Worm (Caenorhabditis elegans): ENCODE results near the gene D1022.5.

D1022.5 gene

ce11 chrII:7458706-7459105 lies at the start of gene D1022.5:
TSS of gene D1022.5 (minus strand) at chrII:7458806.
- no peak for TF ChIP-seq W03F9.2 (tag; optimal IDR thresholded peaks at IDR 0.05)

ce11 chrII:7505005-7505404 lies 46.4 kb upstream of the D1022.5 start, which contains the start of gene C28F5.1:
TSS of gene C28F5.1 (plus strand) at chrII:7505305.
- TF ChIP-seq W03F9.2 (tag; optimal IDR thresholded peaks at IDR 0.05), result no peak
- TF ChIP-seq him-1 (tag; optimal IDR thresholded peaks at IDR 0.05), result no peak
- TF ChIP-seq dao-5 (tag; optimal IDR thresholded peaks at IDR 0.05), result no peak

- TF ChIP-seq W03F9.2 (tag; optimal IDR thresholded peaks at IDR 0.05) (no peak), dao-5 (tag; optimal IDR thresholded peaks at IDR 0.05) (no peak), him-1 (tag; optimal IDR thresholded peaks at IDR 0.05) (no peak)
Measured at ce11 chrII:7499390-7499789, 40.8 kb upstream of the D1022.5 start, which contains the start of gene srab-14. TSS of gene srab-14 (minus strand) at chrII:7499490.

DNA sequence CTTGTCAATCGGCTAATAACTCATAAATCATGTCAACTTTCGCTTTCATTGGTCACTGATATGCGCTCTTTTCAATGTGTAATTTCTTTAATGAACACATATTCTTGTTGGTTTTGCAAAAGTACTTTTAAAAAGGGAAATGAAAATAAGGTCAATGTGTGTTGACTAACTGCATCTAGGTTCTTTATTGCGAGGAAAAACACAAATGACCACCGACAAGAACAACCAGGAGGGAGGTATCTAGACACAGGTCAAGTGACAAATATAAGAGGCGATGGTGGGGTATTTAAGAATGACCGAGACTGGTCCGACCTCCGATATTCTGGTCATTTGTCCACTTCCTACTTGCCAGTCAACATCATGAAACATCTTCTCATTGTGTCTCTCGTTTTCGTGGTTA lies 37.5 kb upstream of the D1022.5 start, which contains the start of gene spi-1:
Gene spi-1, plus strand, starts transcription at position 178 of the 400 bp plus-strand sequence.
- TF ChIP-seq W03F9.2 (tag; optimal IDR thresholded peaks at IDR 0.05) (no peak), him-1 (tag; optimal IDR thresholded peaks at IDR 0.05) (no peak), dao-5 (tag; optimal IDR thresholded peaks at IDR 0.05) (no peak)

- TF ChIP-seq W03F9.2 (tag; optimal IDR thresholded peaks at IDR 0.05), result no peak
- TF ChIP-seq him-1 (tag; optimal IDR thresholded peaks at IDR 0.05), result no peak
- no peak for TF ChIP-seq dao-5 (tag; optimal IDR thresholded peaks at IDR 0.05)
Measured at ce11 chrII:7494155-7494554, 35.5 kb upstream of the D1022.5 start, which contains the start of gene R10H1.1. TSS of gene R10H1.1 (plus strand) at chrII:7494455.

ce11 chrII:7493599-7493998 lies 35.0 kb upstream of the D1022.5 start, which contains the start of gene nas-23:
TSS of gene nas-23 (minus strand) at chrII:7493699.
- TF ChIP-seq him-1 (tag; optimal IDR thresholded peaks at IDR 0.05) (no peak), dao-5 (tag; optimal IDR thresholded peaks at IDR 0.05) (no peak), W03F9.2 (tag; optimal IDR thresholded peaks at IDR 0.05) (no peak)

DNA sequence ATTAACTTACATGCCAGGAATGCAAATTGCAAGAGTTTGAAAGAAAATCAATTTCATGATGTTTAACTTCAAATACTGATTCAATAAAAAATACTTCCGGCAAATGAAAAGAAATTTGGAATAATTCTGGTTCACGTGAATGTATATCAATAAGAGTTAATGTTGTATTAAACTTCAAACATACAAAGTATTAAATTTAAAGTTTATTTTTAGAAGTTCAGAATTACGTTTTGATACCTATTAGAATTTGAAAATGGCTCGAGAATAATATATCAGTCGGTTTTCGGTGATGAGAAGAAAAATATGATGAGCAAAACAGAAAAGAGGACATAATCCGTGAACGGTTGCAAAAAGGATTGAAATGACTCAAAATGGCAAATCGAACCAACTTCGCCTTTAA lies 31.0 kb upstream of the D1022.5 start, which contains the start of gene D1022.9:
Gene D1022.9, minus strand, starts transcription at position 101 of the 400 bp plus-strand sequence.
- no peak for TF ChIP-seq W03F9.2 (tag; optimal IDR thresholded peaks at IDR 0.05)
- no peak for TF ChIP-seq him-1 (tag; optimal IDR thresholded peaks at IDR 0.05)
- TF ChIP-seq dao-5 (tag; optimal IDR thresholded peaks at IDR 0.05), result no peak

DNA sequence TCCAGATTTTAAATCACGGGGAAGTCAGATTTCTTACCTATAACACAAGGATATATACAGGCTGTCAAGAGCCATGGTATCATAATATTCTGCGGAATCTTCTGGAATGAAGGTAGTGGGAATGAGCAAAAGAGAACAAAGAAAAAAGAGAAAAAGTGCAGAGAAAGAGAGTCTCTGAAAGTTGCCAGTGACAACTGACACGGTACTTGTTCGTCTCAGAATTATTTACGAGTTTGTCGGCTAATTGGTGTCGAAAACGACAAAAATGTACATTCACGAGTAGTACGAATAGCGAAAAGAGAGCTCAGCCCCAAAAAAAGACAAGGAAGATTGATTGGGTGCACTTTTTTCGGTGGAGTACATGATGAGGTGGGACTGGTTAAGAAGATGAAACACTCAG lies 24.4 kb upstream of the D1022.5 start, which contains the start of gene cah-2:
Gene cah-2, minus strand, starts transcription at position 101 of the 400 bp plus-strand sequence.
- TF ChIP-seq W03F9.2 (tag; optimal IDR thresholded peaks at IDR 0.05), result no peak
- TF ChIP-seq him-1 (tag; optimal IDR thresholded peaks at IDR 0.05), result no peak
- no peak for TF ChIP-seq dao-5 (tag; optimal IDR thresholded peaks at IDR 0.05)

DNA sequence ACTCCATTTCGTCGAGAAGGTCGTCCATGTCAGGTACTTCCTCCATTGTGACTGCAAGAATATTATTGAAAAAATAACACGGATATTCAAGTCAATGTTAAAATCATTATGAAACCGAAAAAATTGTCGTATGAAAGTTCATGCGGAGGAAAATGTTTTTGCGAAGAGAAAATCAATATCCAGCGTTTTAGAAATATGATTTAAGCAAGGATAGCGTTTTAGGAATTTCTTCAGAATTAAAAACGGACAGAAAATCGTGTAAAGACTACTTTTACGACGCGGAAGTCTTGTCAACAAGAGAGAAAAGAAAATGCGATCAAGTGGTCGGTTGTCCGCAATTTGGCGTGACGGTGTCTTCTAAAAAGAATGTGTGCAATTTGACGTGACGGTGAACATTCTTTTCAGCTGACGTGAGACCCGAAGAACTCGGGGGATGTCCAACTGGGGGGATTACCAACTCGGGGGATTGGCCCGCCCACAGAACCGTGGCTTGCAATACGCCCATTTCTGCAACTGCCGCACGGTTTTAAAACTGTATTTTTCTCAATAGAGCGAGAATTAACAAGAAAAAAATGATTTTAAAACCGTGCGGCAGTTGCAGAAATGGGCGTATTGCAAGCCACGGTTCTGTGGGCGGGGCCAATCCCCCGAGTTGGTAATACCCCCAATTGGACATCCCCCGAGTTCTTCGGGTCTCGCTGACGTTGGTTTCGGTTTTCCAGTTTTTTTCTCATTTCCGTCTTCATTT lies 20.1 kb upstream of the D1022.5 start, which contains the start of the genes aka-1 and ubc-6:
Gene aka-1, minus strand, starts transcription at position 51 of the 748 bp plus-strand sequence.
Gene ubc-6, plus strand, starts transcription at position 701 of the 748 bp plus-strand sequence.
- TF ChIP-seq dao-5 (tag; optimal IDR thresholded peaks at IDR 0.05) (peak; percentile 7), W03F9.2 (tag; optimal IDR thresholded peaks at IDR 0.05) (peak; percentile 71), him-1 (tag; optimal IDR thresholded peaks at IDR 0.05) (peak; percentile 78)

ce11 chrII:7469318-7469717 lies 10.7 kb upstream of the D1022.5 start:
- TF ChIP-seq him-1 (tag; optimal IDR thresholded peaks at IDR 0.05) (no peak), W03F9.2 (tag; optimal IDR thresholded peaks at IDR 0.05) (no peak), dao-5 (tag; optimal IDR thresholded peaks at IDR 0.05) (no peak)

- TF ChIP-seq dao-5 (tag; optimal IDR thresholded peaks at IDR 0.05), result no peak
- TF ChIP-seq W03F9.2 (tag; optimal IDR thresholded peaks at IDR 0.05), result no peak
- TF ChIP-seq him-1 (tag; optimal IDR thresholded peaks at IDR 0.05), result no peak
Measured at ce11 chrII:7465519-7465918, 6.9 kb upstream of the D1022.5 start, which contains the start of gene sro-1. TSS of gene sro-1 (minus strand) at chrII:7465619.

- TF ChIP-seq him-1 (tag; optimal IDR thresholded peaks at IDR 0.05) (no peak), W03F9.2 (tag; optimal IDR thresholded peaks at IDR 0.05) (no peak), dao-5 (tag; optimal IDR thresholded peaks at IDR 0.05) (no peak)
Measured at ce11 chrII:7459205-7459604, 599 bp upstream of the D1022.5 start, which contains the start of gene D1022.2. TSS of gene D1022.2 (plus strand) at chrII:7459505.

DNA sequence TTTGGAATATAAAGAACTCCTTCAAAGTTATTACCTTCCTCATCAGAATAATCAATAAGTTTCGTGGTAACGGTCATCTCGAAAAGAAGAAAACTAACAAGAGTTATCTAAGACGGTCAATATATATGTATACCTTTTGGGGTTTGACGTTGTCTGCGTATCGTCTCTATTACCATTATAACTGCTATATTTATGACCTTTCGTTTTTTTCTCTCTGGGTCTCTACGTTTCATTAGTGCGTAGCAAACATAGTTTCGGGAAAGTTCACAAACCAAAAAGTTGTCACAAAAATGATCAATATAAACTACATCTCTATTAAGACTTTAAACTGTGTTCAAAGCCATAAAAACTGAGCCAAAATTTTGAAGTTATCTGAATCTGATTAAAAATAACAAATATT lies 1.4 kb downstream of the D1022.5 start, which contains the start of gene D1022.4:
Gene D1022.4, minus strand, starts transcription at position 83 of the 400 bp plus-strand sequence.
- TF ChIP-seq dao-5 (tag; optimal IDR thresholded peaks at IDR 0.05), result no peak
- TF ChIP-seq him-1 (tag; optimal IDR thresholded peaks at IDR 0.05), result no peak
- TF ChIP-seq W03F9.2 (tag; optimal IDR thresholded peaks at IDR 0.05), result no peak

- no peak for TF ChIP-seq him-1 (tag; optimal IDR thresholded peaks at IDR 0.05)
- no peak for TF ChIP-seq dao-5 (tag; optimal IDR thresholded peaks at IDR 0.05)
- no peak for TF ChIP-seq W03F9.2 (tag; optimal IDR thresholded peaks at IDR 0.05)
Measured at ce11 chrII:7456184-7456583, 2.4 kb downstream of the D1022.5 start, which contains the start of gene D1022.3. TSS of gene D1022.3 (minus strand) at chrII:7456284.
